Worm (Caenorhabditis elegans) whole organism, L4/young adult: ENCODE results near the gene F42G4.6.

Experiments
- W03F9.2 ChIP-seq: fragments of 150-350 bp; optimal IDR thresholded peaks from 2 replicates; lab custom pipeline; 2014; ENCODE audit warnings: missing biosample characterization, missing genetic modification characterization
- dao-5 ChIP-seq: sonication (generic microtip); optimal IDR thresholded peaks from 2 replicates; lab custom pipeline; 2016; ENCODE audit warnings: missing genotype, missing genetic modification characterization, moderate library complexity, missing compliant biosample characterization
- him-1 ChIP-seq: sonication (generic microtip); optimal IDR thresholded peaks from 2 replicates; lab custom pipeline; 2016; ENCODE audit warnings: missing genotype, missing genetic modification reagents, missing genetic modification characterization, missing compliant biosample characterization

DNA sequence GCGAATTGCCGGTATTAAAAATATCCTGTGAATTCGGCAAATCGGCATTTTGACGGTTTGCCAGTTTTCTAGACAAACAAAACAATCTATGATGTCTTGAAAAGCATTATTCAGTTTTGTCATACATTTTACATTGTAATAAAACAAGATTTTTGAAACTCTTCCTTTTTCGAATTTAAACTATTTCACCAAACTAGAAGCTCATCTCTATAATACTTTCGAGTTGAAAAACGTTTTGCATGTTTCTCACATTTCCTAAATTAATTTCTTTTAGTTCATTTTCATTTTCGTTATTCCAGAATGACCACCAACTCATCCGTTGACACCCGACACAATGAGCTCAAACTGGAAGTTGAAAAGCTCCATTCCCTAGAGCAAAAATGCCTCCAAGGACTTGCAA, 50.4 kb downstream of the F42G4.6 start, which contains the start of gene F29C12.6:
- TF ChIP-seq W03F9.2 (tag; lab: Kevin White, UChicago) = no peak
- TF ChIP-seq him-1 (tag; lab: Kevin White, UChicago) = no peak
- TF ChIP-seq dao-5 (tag; lab: Kevin White, UChicago) = no peak
